Fruit fly (Drosophila melanogaster) whole organism, embryonic: ENCODE measurements around the gene IleRS-m.

Source experiments
- Ada2b ChIP-seq: fragments of 200-800 bp; sonication (Bioruptor generic); IDR thresholded peaks from 2 replicates; pipeline ENCODE4 v1.3.6; 2022; ENCODE audit warnings: missing biosample characterization, missing genetic modification characterization
- Adf1 ChIP-seq: fragments of 200-800 bp; sonication (Bioruptor generic); IDR thresholded peaks from 2 replicates; pipeline ENCODE4 v1.3.6; 2022; ENCODE audit warnings: missing biosample characterization, missing genetic modification characterization
- BEAF-32 ChIP-seq: fragments of 200-800 bp; sonication (Bioruptor generic); optimal IDR thresholded peaks from 3 replicates; lab custom pipeline; 2017; ENCODE audit warnings: missing biosample characterization, missing genetic modification characterization, mild to moderate bottlenecking, moderate library complexity, missing genetic modification reagents
- CG1024 ChIP-seq: fragments of 200-800 bp; sonication (Bioruptor generic); IDR thresholded peaks from 2 replicates; pipeline ENCODE4 v1.3.6; 2022; ENCODE audit warnings: missing biosample characterization, missing genetic modification characterization
- CG10431 ChIP-seq: fragments of 200-800 bp; sonication (Bioruptor generic); optimal IDR thresholded peaks from 3 replicates; lab custom pipeline; 2018; ENCODE audit warnings: missing biosample characterization, mild to moderate bottlenecking, missing genetic modification characterization
- CG12219 ChIP-seq: fragments of 200-800 bp; sonication (Bioruptor generic); optimal IDR thresholded peaks from 3 replicates; lab custom pipeline; 2018; ENCODE audit warnings: missing biosample characterization, mild to moderate bottlenecking, missing genetic modification characterization
- CG12744 ChIP-seq: fragments of 200-800 bp; sonication (Bioruptor generic); optimal IDR thresholded peaks from 2 replicates; lab custom pipeline; 2016; ENCODE audit warnings: missing biosample characterization, missing genetic modification characterization
- CG14710 ChIP-seq: fragments of 200-800 bp; sonication (Bioruptor generic); optimal IDR thresholded peaks from 3 replicates; lab custom pipeline; 2019; ENCODE audit warnings: missing biosample characterization, mild to moderate bottlenecking, missing genetic modification characterization, moderate library complexity
- CG15601 ChIP-seq: fragments of 200-800 bp; sonication (Bioruptor generic); optimal IDR thresholded peaks from 3 replicates; lab custom pipeline; 2019; ENCODE audit warnings: missing biosample characterization, mild to moderate bottlenecking, missing genetic modification characterization, moderate library complexity
- CG16813 ChIP-seq: fragments of 200-800 bp; sonication (Bioruptor generic); IDR thresholded peaks from 3 replicates; pipeline ENCODE4 v1.3.6; 2022; ENCODE audit warnings: missing biosample characterization, missing genetic modification characterization; ENCODE audit not compliant: partially characterized antibody
- CG17328 ChIP-seq: fragments of 200-800 bp; sonication (Bioruptor generic); IDR thresholded peaks from 2 replicates; pipeline ENCODE4 v1.3.6; 2022; ENCODE audit warnings: missing biosample characterization, missing genetic modification characterization
- CG17385 ChIP-seq: fragments of 200-800 bp; sonication (Bioruptor generic); optimal IDR thresholded peaks from 3 replicates; lab custom pipeline; 2018; ENCODE audit warnings: missing biosample characterization, mild to moderate bottlenecking, missing genetic modification characterization
- CG1792 ChIP-seq: fragments of 200-800 bp; sonication (Bioruptor generic); optimal IDR thresholded peaks from 2 replicates; lab custom pipeline; 2016; ENCODE audit warnings: missing biosample characterization, missing genetic modification characterization
- CG18476 ChIP-seq: fragments of 200-800 bp; sonication (Bioruptor generic); optimal IDR thresholded peaks from 2 replicates; lab custom pipeline; 2016; ENCODE audit warnings: missing biosample characterization, mild to moderate bottlenecking, missing genetic modification characterization
- CG2120 ChIP-seq: fragments of 200-800 bp; sonication (Bioruptor generic); optimal IDR thresholded peaks from 3 replicates; lab custom pipeline; 2016; ENCODE audit warnings: missing biosample characterization, missing genetic modification characterization
- CG2199 ChIP-seq: fragments of 200-800 bp; sonication (Bioruptor generic); IDR thresholded peaks from 3 replicates; pipeline ENCODE4 v1.3.6; 2022; ENCODE audit warnings: missing biosample characterization, missing genetic modification characterization
- CG2202 ChIP-seq: fragments of 200-800 bp; sonication (Bioruptor generic); optimal IDR thresholded peaks from 2 replicates; lab custom pipeline; 2018; ENCODE audit warnings: missing biosample characterization, mild to moderate bottlenecking, missing genetic modification characterization
- CG2889 ChIP-seq: fragments of 200-800 bp; sonication (Bioruptor generic); IDR thresholded peaks from 3 replicates; pipeline ENCODE4 v1.3.6; 2022; ENCODE audit warnings: missing biosample characterization, missing genetic modification characterization
- CG4328 ChIP-seq: fragments of 200-800 bp; sonication (Bioruptor generic); optimal IDR thresholded peaks from 3 replicates; lab custom pipeline; 2017; ENCODE audit warnings: missing biosample characterization, missing genetic modification reagents, missing genetic modification characterization
- CG43689 ChIP-seq: fragments of 200-800 bp; sonication (Bioruptor generic); IDR thresholded peaks from 2 replicates; pipeline ENCODE4 v1.3.6; 2022; ENCODE audit warnings: missing biosample characterization, missing genetic modification characterization
- CG7357 ChIP-seq: fragments of 200-800 bp; sonication (Bioruptor generic); IDR thresholded peaks from 3 replicates; pipeline ENCODE4 v1.3.6; 2022; ENCODE audit warnings: missing biosample characterization, missing genetic modification characterization
- CG7786 ChIP-seq: fragments of 200-800 bp; sonication (Bioruptor generic); optimal IDR thresholded peaks from 2 replicates; lab custom pipeline; 2016; ENCODE audit warnings: missing biosample characterization, missing genetic modification characterization
- CG7987 ChIP-seq: fragments of 200-800 bp; sonication (Bioruptor generic); optimal IDR thresholded peaks from 2 replicates; lab custom pipeline; 2018; ENCODE audit warnings: missing biosample characterization, mild to moderate bottlenecking, missing genetic modification characterization, moderate library complexity
- CTCF ChIP-seq: fragments of 200-800 bp; sonication (Bioruptor generic); optimal IDR thresholded peaks from 2 replicates; lab custom pipeline; 2017; ENCODE audit warnings: missing biosample characterization, mild to moderate bottlenecking, missing genetic modification characterization, moderate library complexity
- Camta ChIP-seq: fragments of 200-800 bp; sonication (Bioruptor generic); optimal IDR thresholded peaks from 2 replicates; lab custom pipeline; 2016; ENCODE audit warnings: missing biosample characterization, missing genetic modification characterization
- CrebB ChIP-seq: fragments of 200-800 bp; sonication (Bioruptor generic); optimal IDR thresholded peaks from 3 replicates; lab custom pipeline; 2018; ENCODE audit warnings: missing biosample characterization, mild to moderate bottlenecking, missing genetic modification characterization
- Elba2 ChIP-seq: fragments of 200-800 bp; sonication (Bioruptor generic); optimal IDR thresholded peaks from 3 replicates; lab custom pipeline; 2016; ENCODE audit warnings: missing biosample characterization, missing genetic modification characterization
- Hr39 ChIP-seq: fragments of >200 bp; optimal IDR thresholded peaks from 2 replicates; lab custom pipeline; 2017
- Hr51 ChIP-seq, 2 experiments: fragments of 200-800 bp; sonication (Bioruptor generic); optimal IDR thresholded peaks; 2 replicates in 1 of 2; 3 replicates in 1 of 2; lab custom pipeline; 2016 to 2018; ENCODE audit warnings: missing biosample characterization in 2 of 2, missing genetic modification characterization in 2 of 2, mild to moderate bottlenecking in 1 of 2, moderate library complexity in 1 of 2
- Lhr ChIP-seq: fragments of 200-800 bp; sonication (Bioruptor generic); optimal IDR thresholded peaks from 3 replicates; lab custom pipeline; 2017; ENCODE audit warnings: mild to moderate bottlenecking, missing biosample characterization, missing genetic modification reagents, missing genetic modification characterization
- NK7.1 ChIP-seq: fragments of 200-800 bp; sonication (Bioruptor generic); optimal IDR thresholded peaks from 3 replicates; lab custom pipeline; 2016; ENCODE audit warnings: missing biosample characterization, missing genetic modification characterization
- TFAM ChIP-seq: fragments of 200-800 bp; sonication (Bioruptor generic); optimal IDR thresholded peaks from 2 replicates; lab custom pipeline; 2017; ENCODE audit warnings: missing biosample characterization, missing genetic modification characterization, inconsistent platforms
- YL-1 ChIP-seq: fragments of 200-800 bp; sonication (Bioruptor generic); optimal IDR thresholded peaks from 3 replicates; lab custom pipeline; 2017; ENCODE audit warnings: missing biosample characterization, mild to moderate bottlenecking, missing genetic modification characterization
- amos ChIP-seq: fragments of 200-800 bp; sonication (Bioruptor generic); IDR thresholded peaks from 2 replicates; pipeline ENCODE4 v1.3.6; 2022; ENCODE audit warnings: missing biosample characterization, missing genetic modification characterization; ENCODE audit not compliant: partially characterized antibody
- bigmax ChIP-seq: fragments of 200-800 bp; sonication (Bioruptor generic); optimal IDR thresholded peaks from 2 replicates; lab custom pipeline; 2018; ENCODE audit warnings: missing biosample characterization, mild to moderate bottlenecking, missing genetic modification characterization
- esg ChIP-seq: fragments of 200-800 bp; sonication (Bioruptor generic); conservative IDR thresholded peaks from 2 replicates; pipeline ENCODE4 v1.3.6; 2022; ENCODE audit warnings: missing biosample characterization, missing genetic modification characterization
- eve ChIP-seq, 2 experiments: fragments of >200 bp; optimal IDR thresholded peaks; 2 replicates each; lab custom pipeline; 2017; ENCODE audit warnings: missing biosample characterization in 2 of 2, missing genetic modification characterization in 2 of 2
- gcm ChIP-seq: fragments of 200-800 bp; sonication (Bioruptor generic); optimal IDR thresholded peaks from 2 replicates; lab custom pipeline; 2019; ENCODE audit warnings: missing biosample characterization, mild to moderate bottlenecking, missing genetic modification characterization, moderate library complexity
- hkb ChIP-seq, 2 experiments: fragments of 200-800 bp in 1 of 2; fragments of >200 bp in 1 of 2; sonication (Bioruptor generic) in 1 of 2; IDR thresholded peaks in 1 of 2; optimal IDR thresholded peaks in 1 of 2; 2 replicates each; pipeline versions ENCODE4 v1.3.6 to Lab custom; 2017 to 2022; ENCODE audit warnings: missing biosample characterization in 1 of 2, missing genetic modification characterization in 1 of 2
- insv ChIP-seq, 2 experiments: fragments of 200-800 bp; sonication (Bioruptor generic); optimal IDR thresholded peaks; 3 replicates each; lab custom pipeline; 2016 to 2018; ENCODE audit warnings: missing biosample characterization in 2 of 2, missing genetic modification characterization in 2 of 2
- lilli ChIP-seq: fragments of 200-800 bp; sonication (Bioruptor generic); optimal IDR thresholded peaks from 3 replicates; lab custom pipeline; 2016; ENCODE audit warnings: missing biosample characterization, missing genetic modification characterization
- nerfin-1 ChIP-seq: fragments of 200-800 bp; sonication (Bioruptor generic); optimal IDR thresholded peaks from 3 replicates; lab custom pipeline; 2019; ENCODE audit warnings: missing biosample characterization, mild to moderate bottlenecking, missing genetic modification characterization, moderate library complexity
- oc ChIP-seq: fragments of 200-800 bp; sonication (Bioruptor generic); optimal IDR thresholded peaks from 2 replicates; lab custom pipeline; 2018; ENCODE audit warnings: missing biosample characterization, mild to moderate bottlenecking, missing genetic modification characterization, moderate library complexity
- pzg ChIP-seq: fragments of 200-800 bp; sonication (Bioruptor generic); optimal IDR thresholded peaks from 3 replicates; lab custom pipeline; 2018; ENCODE audit warnings: missing biosample characterization, mild to moderate bottlenecking, missing genetic modification characterization, moderate library complexity
- sim ChIP-seq: fragments of 200-800 bp; sonication (Bioruptor generic); IDR thresholded peaks from 2 replicates; pipeline ENCODE4 v1.3.6; 2022; ENCODE audit warnings: missing biosample characterization, missing genetic modification characterization
- sob ChIP-seq: fragments of 200-800 bp; sonication (Bioruptor generic); IDR thresholded peaks from 2 replicates; pipeline ENCODE4 v1.3.6; 2022; ENCODE audit warnings: missing biosample characterization, missing genetic modification characterization
- tin ChIP-seq: fragments of 200-800 bp; sonication (Bioruptor generic); optimal IDR thresholded peaks from 3 replicates; lab custom pipeline; 2016; ENCODE audit warnings: missing biosample characterization, missing genetic modification characterization
- wor ChIP-seq: fragments of 200-800 bp; sonication (Bioruptor generic); IDR thresholded peaks from 2 replicates; pipeline ENCODE4 v1.3.6; 2022; ENCODE audit warnings: missing biosample characterization, missing genetic modification characterization
- yki ChIP-seq: fragments of >200 bp; optimal IDR thresholded peaks from 3 replicates; lab custom pipeline; 2018
- zfh1 ChIP-seq: fragments of 200-800 bp; sonication (Bioruptor generic); IDR thresholded peaks from 3 replicates; pipeline ENCODE4 v1.3.6; 2022; ENCODE audit warnings: missing biosample characterization, missing genetic modification characterization

IleRS-m gene

dm6 chr3L:16052145-16053025 is 47.7 kb upstream of the IleRS-m start:
- TF ChIP-seq gcm (GFP tag; lab: Kevin White, UChicago) (no peak), tin (no peak), CG12219 (GFP tag; lab: Kevin White, UChicago) (no peak), CG15601 (tag; lab: Kevin White, UChicago) (no peak), CG7786 (GFP tag; lab: Kevin White, UChicago) (no peak), insv (GFP tag; optimal IDR thresholded peaks at IDR 0.05; lab: Kevin White, UChicago) (no peak), oc (tag; lab: Kevin White, UChicago) (no peak), Ada2b (no peak), CG1024 (GFP tag; lab: Robert Waterston, UW) (no peak), NK7.1 (GFP tag; lab: Kevin White, UChicago) (no peak), CG17385 (peak; percentile 87), BEAF-32 (no peak), CG43689 (GFP tag; lab: Robert Waterston, UW) (no peak), nerfin-1 (tag; lab: Kevin White, UChicago) (peak; percentile 97), CG2199 (no peak; the same call in 2 of the 3 replicates), Hr51 (GFP tag; optimal IDR thresholded peaks at IDR 0.05; lab: Kevin White, UChicago) (no peak), lilli (GFP tag; lab: Kevin White, UChicago) (no peak), Adf1 (GFP tag; lab: Robert Waterston, UW) (peak; percentile 46; the same call in 1 of the 2 replicates), wor (GFP tag; lab: Robert Waterston, UW) (no peak), sob (GFP tag; lab: Robert Waterston, UW) (no peak), Camta (GFP tag; lab: Kevin White, UChicago) (no peak), CTCF (GFP tag; lab: Kevin White, UChicago) (no peak), TFAM (GFP tag; lab: Kevin White, UChicago) (no peak), hkb (optimal IDR thresholded peaks at IDR 0.05; lab: Kevin White, UChicago) (no peak), hkb (GFP tag; IDR thresholded peaks at IDR 0.05; lab: Robert Waterston, UW) (0 out of 2 replicates have a peak, but pooled peaks have one; percentile 4), CG1792 (GFP tag; lab: Kevin White, UChicago) (no peak), YL-1 (peak; percentile 12), sim (no peak), CG2889 (GFP tag; lab: Robert Waterston, UW) (no peak), zfh1 (GFP tag; lab: Robert Waterston, UW) (no peak), CG2202 (tag; lab: Kevin White, UChicago) (no peak), Elba2 (GFP tag; lab: Kevin White, UChicago) (peak; percentile 28), pzg (GFP tag; lab: Kevin White, UChicago) (no peak), yki (lab: Kevin White, UChicago) (peak; percentile 84), CG7987 (GFP tag; lab: Kevin White, UChicago) (no peak), eve (GFP tag; optimal IDR thresholded peaks at IDR 0.05; lab: Kevin White, UChicago) (peak in 1 of 2 experiments; percentile 59), CG7357 (GFP tag; lab: Robert Waterston, UW) (no peak), Hr39 (peak; percentile 95), CG10431 (no peak), Lhr (GFP tag; lab: Kevin White, UChicago) (no peak), CrebB (tag; lab: Kevin White, UChicago) (peak; percentile 9), CG2120 (GFP tag; lab: Kevin White, UChicago) (no peak), CG14710 (tag; lab: Kevin White, UChicago) (no peak), esg (GFP tag; lab: Robert Waterston, UW) (no peak), CG16813 (GFP tag; lab: Robert Waterston, UW) (no peak), CG18476 (GFP tag; lab: Kevin White, UChicago) (no peak), CG17328 (GFP tag; lab: Robert Waterston, UW) (no peak), CG12744 (GFP tag; lab: Kevin White, UChicago) (no peak), CG4328 (GFP tag; lab: Kevin White, UChicago) (no peak), amos (GFP tag; lab: Robert Waterston, UW) (no peak), bigmax (GFP tag; lab: Kevin White, UChicago) (no peak)
